Fruit fly (Drosophila melanogaster): ENCODE data around the gene CG1544.

Gene CG1544

DNA sequence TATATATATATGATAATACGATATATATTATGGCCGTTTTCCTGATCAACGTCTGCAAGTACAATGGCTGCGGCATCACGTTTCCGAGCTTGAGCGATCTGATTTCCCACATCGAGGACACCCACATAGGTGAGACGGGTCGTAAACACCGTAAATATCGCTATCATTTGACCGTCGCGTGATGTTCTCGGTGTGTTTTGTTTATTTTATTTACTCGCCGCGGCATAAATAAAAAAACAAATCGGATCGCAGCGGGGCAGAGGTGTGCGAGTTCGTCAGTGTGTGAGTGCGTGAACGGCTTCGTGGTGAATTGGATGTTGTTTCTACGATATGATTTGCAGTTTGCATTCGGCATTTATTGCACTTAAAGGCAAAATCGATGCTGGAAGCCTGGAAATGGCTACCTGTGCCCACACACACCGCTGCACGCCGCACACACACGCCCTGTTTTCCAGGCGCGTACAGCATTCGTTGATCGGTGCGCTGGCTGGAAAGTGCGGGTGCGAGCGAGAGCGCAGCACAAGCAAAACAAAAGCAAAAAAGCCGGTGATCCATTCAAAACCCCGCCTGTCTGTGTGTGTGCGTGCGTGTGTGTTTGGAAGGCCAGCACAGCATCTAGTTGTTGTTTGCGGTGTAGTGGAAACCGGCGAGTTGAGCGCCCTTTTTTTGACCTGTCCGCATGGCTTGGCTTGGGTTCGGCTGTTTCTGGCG is 24.8 kb downstream of the CG1544 start (continued):
- no peak for TF ChIP-seq wor (GFP tag; IDR thresholded peaks at IDR 0.05)
- TF ChIP-seq CG11398 (GFP tag; optimal IDR thresholded peaks at IDR 0.05), result no peak
- TF ChIP-seq CG18619 (GFP tag; optimal IDR thresholded peaks at IDR 0.05), result no peak
- TF ChIP-seq bowl (GFP tag; IDR thresholded peaks at IDR 0.05), result no peak
- TF ChIP-seq CG10431 (GFP tag; optimal IDR thresholded peaks at IDR 0.05), result no peak
- TF ChIP-seq HLH4C (GFP tag; IDR thresholded peaks at IDR 0.05; ENCODE audit: partially characterized antibody), result no peak
- TF ChIP-seq CG8478 (optimal IDR thresholded peaks at IDR 0.05), result peak; percentile 56
- TF ChIP-seq CG8924 (tag; optimal IDR thresholded peaks at IDR 0.05), result peak; percentile 43
- no peak for TF ChIP-seq sc (optimal IDR thresholded peaks at IDR 0.05)
- no peak for TF ChIP-seq sc (GFP tag; optimal IDR thresholded peaks at IDR 0.05)
- TF ChIP-seq Hsf (GFP tag; optimal IDR thresholded peaks at IDR 0.05), result no peak
- no peak for TF ChIP-seq Oaz (GFP tag; IDR thresholded peaks at IDR 0.05)
- no peak for TF ChIP-seq vfl (GFP tag; optimal IDR thresholded peaks at IDR 0.05)
- TF ChIP-seq CG17829 (tag; optimal IDR thresholded peaks at IDR 0.05), result no peak
- TF ChIP-seq CG15073 (GFP tag; optimal IDR thresholded peaks at IDR 0.05), result no peak
- no peak for TF ChIP-seq Dbx (GFP tag; IDR thresholded peaks at IDR 0.05)
- no peak for TF ChIP-seq emc (GFP tag; optimal IDR thresholded peaks at IDR 0.05)
- TF ChIP-seq CG7987 (GFP tag; optimal IDR thresholded peaks at IDR 0.05), result peak; percentile 89
- TF ChIP-seq Hand (GFP tag; optimal IDR thresholded peaks at IDR 0.05), result no peak
- TF ChIP-seq CG31441 (GFP tag; IDR thresholded peaks at IDR 0.05), result no peak
- TF ChIP-seq CG12155 (GFP tag; optimal IDR thresholded peaks at IDR 0.05), result peak; percentile 88
- no peak for TF ChIP-seq CG4730 (GFP tag; IDR thresholded peaks at IDR 0.05)
- TF ChIP-seq tx (GFP tag; optimal IDR thresholded peaks at IDR 0.05), result no peak
- no peak for TF ChIP-seq CG4282 (GFP tag; optimal IDR thresholded peaks at IDR 0.05)
- no peak for TF ChIP-seq CG11085 (GFP tag; IDR thresholded peaks at IDR 0.05)
- peak; percentile 7 for TF ChIP-seq CG6854 (GFP tag; optimal IDR thresholded peaks at IDR 0.05)
- peak; percentile 65 for TF ChIP-seq cad (GFP tag; optimal IDR thresholded peaks at IDR 0.05)
- TF ChIP-seq CG2889 (GFP tag; IDR thresholded peaks at IDR 0.05), result no peak
- no peak for TF ChIP-seq Optix (GFP tag; IDR thresholded peaks at IDR 0.05)
- TF ChIP-seq zen (tag; optimal IDR thresholded peaks at IDR 0.05), result peak; percentile 3
- no peak for TF ChIP-seq CG4424 (GFP tag; optimal IDR thresholded peaks at IDR 0.05)
- peak; percentile 3 for TF ChIP-seq Nf-YC (tag; optimal IDR thresholded peaks at IDR 0.05)
- no peak for TF ChIP-seq fd102C (GFP tag; optimal IDR thresholded peaks at IDR 0.05)
- no peak for TF ChIP-seq CG18599 (GFP tag; optimal IDR thresholded peaks at IDR 0.05)
- TF ChIP-seq Med (GFP tag), result peak; percentile 48
- TF ChIP-seq pho (GFP tag; optimal IDR thresholded peaks at IDR 0.05), result no peak
- TF ChIP-seq CG11695 (GFP tag; IDR thresholded peaks at IDR 0.05), result no peak
- no peak for TF ChIP-seq CG9727 (GFP tag; optimal IDR thresholded peaks at IDR 0.05)
- TF ChIP-seq sug (tag; optimal IDR thresholded peaks at IDR 0.05), result peak; percentile 5
- no peak for TF ChIP-seq insv (GFP tag; optimal IDR thresholded peaks at IDR 0.05)
- TF ChIP-seq cas (GFP tag; IDR thresholded peaks at IDR 0.05), result no peak
- peak; percentile 65 for TF ChIP-seq sqz (GFP tag; optimal IDR thresholded peaks at IDR 0.05)
- TF ChIP-seq YL-1 (GFP tag; optimal IDR thresholded peaks at IDR 0.05), result no peak
- no peak for TF ChIP-seq Atf-2 (GFP tag; optimal IDR thresholded peaks at IDR 0.05)
- TF ChIP-seq NFAT (GFP tag; IDR thresholded peaks at IDR 0.05), result no peak
- TF ChIP-seq B-H1 (GFP tag; IDR thresholded peaks at IDR 0.05), result no peak
- TF ChIP-seq tin (GFP tag; optimal IDR thresholded peaks at IDR 0.05), result no peak
- no peak for TF ChIP-seq toy (GFP tag; IDR thresholded peaks at IDR 0.05)
- TF ChIP-seq slbo (GFP tag; IDR thresholded peaks at IDR 0.05), result no peak
- TF ChIP-seq gce (GFP tag; IDR thresholded peaks at IDR 0.05), result no peak
- TF ChIP-seq D (optimal IDR thresholded peaks at IDR 0.05), result peak; percentile 80
- no peak for TF ChIP-seq D (GFP tag; optimal IDR thresholded peaks at IDR 0.05)
- TF ChIP-seq dysf (GFP tag; IDR thresholded peaks at IDR 0.05), result no peak
